Fruit fly (Drosophila melanogaster): ENCODE results near the gene Trf4-1.

DNA sequence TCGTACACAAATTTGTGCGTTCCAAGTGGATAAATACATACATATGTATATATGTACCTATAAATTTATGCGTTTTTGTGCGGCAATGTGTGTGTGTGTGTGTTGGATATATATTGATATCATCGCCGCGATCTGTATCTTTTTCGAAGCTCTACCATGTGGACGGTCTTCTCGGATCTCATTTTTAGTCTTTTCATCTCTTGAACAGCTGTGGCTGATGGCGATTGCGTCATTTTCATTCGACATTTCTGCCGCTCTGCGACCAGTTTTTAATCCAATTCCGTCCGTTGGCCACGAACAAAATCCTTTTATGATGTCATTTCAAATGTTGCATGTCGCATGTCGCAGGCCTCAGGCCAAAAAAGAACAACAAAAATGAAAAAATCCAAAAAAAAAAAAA lies 39.6 kb upstream of the Trf4-1 start:
- no peak for TF ChIP-seq Blimp-1 (GFP tag; optimal IDR thresholded peaks at IDR 0.05)
- no peak for TF ChIP-seq esn (GFP tag; optimal IDR thresholded peaks at IDR 0.05)
- peak; percentile 28 for TF ChIP-seq vri (GFP tag; optimal IDR thresholded peaks at IDR 0.05)
- no peak for TF ChIP-seq Lpt (GFP tag; optimal IDR thresholded peaks at IDR 0.05)
- no peak for TF ChIP-seq CG3919 (GFP tag; optimal IDR thresholded peaks at IDR 0.05)
- TF ChIP-seq pdm3 (GFP tag; optimal IDR thresholded peaks at IDR 0.05): no peak
- no peak for TF ChIP-seq CG6276 (GFP tag; optimal IDR thresholded peaks at IDR 0.05)
- TF ChIP-seq net (GFP tag; optimal IDR thresholded peaks at IDR 0.05): no peak
- no peak for TF ChIP-seq dac (GFP tag; optimal IDR thresholded peaks at IDR 0.05)
- no peak for TF ChIP-seq CG34406 (GFP tag; optimal IDR thresholded peaks at IDR 0.05)
- TF ChIP-seq Hr38 (GFP tag; optimal IDR thresholded peaks at IDR 0.05): no peak
- TF ChIP-seq OdsH (GFP tag; optimal IDR thresholded peaks at IDR 0.05): no peak
- no peak for TF ChIP-seq CG15336 (GFP tag; IDR thresholded peaks at IDR 0.05)
- no peak for TF ChIP-seq Hr39 (GFP tag; optimal IDR thresholded peaks at IDR 0.05)
